Worm (Caenorhabditis elegans) whole organism, young adult: ENCODE measurements around the gene clec-166.
A peak's percentile ranks its signal among the peaks of the same experiment; 100 is the strongest.

Experiments
- B0336.3 ChIP-seq: fragments of 200-800 bp; sonication (Bioruptor generic); IDR thresholded peaks from 2 replicates; pipeline ENCODE4 v1.3.6; 2022; ENCODE audit warnings: missing genetic modification characterization, missing compliant biosample characterization
- C17E4.6 ChIP-seq: fragments of 200-800 bp; sonication (Bioruptor generic); IDR thresholded peaks from 2 replicates; pipeline ENCODE4 v1.3.6; 2022; ENCODE audit warnings: missing genetic modification reagents, missing genetic modification characterization, missing compliant biosample characterization
- D2030.7 ChIP-seq: fragments of 200-800 bp; sonication (Bioruptor generic); IDR thresholded peaks from 2 replicates; pipeline ENCODE4 v1.3.6; 2022; ENCODE audit warnings: missing genetic modification reagents, missing genetic modification characterization, missing compliant biosample characterization
- F23B12.7 ChIP-seq: sonication (generic microtip); optimal IDR thresholded peaks from 2 replicates; lab custom pipeline; 2017; ENCODE audit warnings: missing genetic modification characterization, mild to moderate bottlenecking, missing compliant biosample characterization, antibody characterized with exemption, moderate library complexity; ENCODE audit not compliant: insufficient read depth
- F52B5.7 ChIP-seq: sonication (generic microtip); optimal IDR thresholded peaks from 2 replicates; lab custom pipeline; 2016; ENCODE audit warnings: mild to moderate bottlenecking, missing genetic modification characterization, missing compliant biosample characterization
- F57C9.4 ChIP-seq: sonication (generic microtip); optimal IDR thresholded peaks from 2 replicates; lab custom pipeline; 2017; ENCODE audit warnings: mild to moderate bottlenecking, missing genetic modification characterization, missing compliant biosample characterization
- K11D2.4 ChIP-seq: fragments of 200-800 bp; sonication (Bioruptor generic); IDR thresholded peaks from 2 replicates; pipeline ENCODE4 v1.3.6; 2022; ENCODE audit warnings: missing genetic modification reagents, missing genetic modification characterization, missing compliant biosample characterization
- Y79H2A.3 ChIP-seq: fragments of 200-800 bp; sonication (Bioruptor generic); conservative IDR thresholded peaks from 2 replicates; pipeline ENCODE4 v1.3.6; 2022; ENCODE audit warnings: missing genetic modification reagents, missing genetic modification characterization, missing compliant biosample characterization
- ZK185.1 ChIP-seq: sonication (generic microtip); optimal IDR thresholded peaks from 2 replicates; lab custom pipeline; 2016; ENCODE audit warnings: mild to moderate bottlenecking, missing genetic modification characterization, missing compliant biosample characterization; ENCODE audit not compliant: poor library complexity, severe bottlenecking
- akir-1 ChIP-seq: fragments of 200-800 bp; sonication (Bioruptor generic); optimal IDR thresholded peaks from 2 replicates; lab custom pipeline; 2018; ENCODE audit warnings: mild to moderate bottlenecking, missing genetic modification characterization, moderate library complexity, missing compliant biosample characterization
- cebp-1 ChIP-seq, 2 experiments: fragments of 200-800 bp in 1 of 2; sonication (Bioruptor generic) in 1 of 2; sonication (generic microtip) in 1 of 2; IDR thresholded peaks in 1 of 2; optimal IDR thresholded peaks in 1 of 2; 2 replicates each; pipeline versions ENCODE4 v1.3.6 to Lab custom; 2017 to 2022; ENCODE audit warnings: missing compliant biosample characterization in 2 of 2, missing genetic modification characterization in 2 of 2, mild to moderate bottlenecking in 1 of 2, missing genetic modification reagents in 1 of 2, moderate library complexity in 1 of 2
- ceh-27 ChIP-seq: fragments of 200-800 bp; sonication (Bioruptor generic); optimal IDR thresholded peaks from 2 replicates; lab custom pipeline; 2018; ENCODE audit warnings: mild to moderate bottlenecking, missing genetic modification characterization, moderate library complexity, missing compliant biosample characterization
- ceh-79 ChIP-seq: sonication (generic microtip); optimal IDR thresholded peaks from 2 replicates; lab custom pipeline; 2017; ENCODE audit warnings: mild to moderate bottlenecking, missing genetic modification characterization, missing compliant biosample characterization
- chd-7 ChIP-seq: sonication (generic microtip); optimal IDR thresholded peaks from 2 replicates; lab custom pipeline; 2016; ENCODE audit warnings: mild to moderate bottlenecking, missing genetic modification characterization, moderate library complexity, missing compliant biosample characterization
- dpff-1 ChIP-seq: sonication (generic microtip); optimal IDR thresholded peaks from 2 replicates; lab custom pipeline; 2017; ENCODE audit warnings: mild to moderate bottlenecking, missing genetic modification characterization, missing compliant biosample characterization
- ets-4 ChIP-seq: fragments of 200-800 bp; sonication (Bioruptor generic); optimal IDR thresholded peaks from 2 replicates; lab custom pipeline; 2018; ENCODE audit warnings: mild to moderate bottlenecking, missing genetic modification characterization, missing compliant biosample characterization
- fkh-3 ChIP-seq: sonication (generic microtip); optimal IDR thresholded peaks from 2 replicates; lab custom pipeline; 2016; ENCODE audit warnings: mild to moderate bottlenecking, missing genetic modification characterization, missing compliant biosample characterization
- him-1 ChIP-seq: sonication (generic microtip); optimal IDR thresholded peaks from 2 replicates; lab custom pipeline; 2016; ENCODE audit warnings: missing genotype, missing genetic modification reagents, missing genetic modification characterization, missing compliant biosample characterization
- hlh-12 ChIP-seq: sonication (generic microtip); optimal IDR thresholded peaks from 2 replicates; lab custom pipeline; 2016; ENCODE audit warnings: missing genetic modification characterization, missing compliant biosample characterization
- hlh-26 ChIP-seq: fragments of 200-800 bp; sonication (Bioruptor generic); conservative IDR thresholded peaks from 2 replicates; pipeline ENCODE4 v1.3.6; 2022; ENCODE audit warnings: missing genetic modification reagents, missing genetic modification characterization, missing compliant biosample characterization
- hmg-1.2 ChIP-seq: fragments of 200-800 bp; sonication (Bioruptor generic); IDR thresholded peaks from 2 replicates; pipeline ENCODE4 v1.3.6; 2022; ENCODE audit warnings: missing genetic modification reagents, missing genetic modification characterization, missing compliant biosample characterization
- madf-10 ChIP-seq: sonication (generic microtip); optimal IDR thresholded peaks from 2 replicates; lab custom pipeline; 2016; ENCODE audit warnings: mild to moderate bottlenecking, missing genetic modification characterization, missing compliant biosample characterization
- madf-3 ChIP-seq: fragments of 200-800 bp; sonication (Bioruptor generic); IDR thresholded peaks from 2 replicates; pipeline ENCODE4 v1.3.6; 2022; ENCODE audit warnings: missing genetic modification reagents, missing genetic modification characterization, missing compliant biosample characterization
- mel-28 ChIP-seq: sonication (generic microtip); optimal IDR thresholded peaks from 2 replicates; lab custom pipeline; 2016; ENCODE audit warnings: borderline replicate concordance, mild to moderate bottlenecking, missing genetic modification characterization, missing compliant biosample characterization
- mes-4 ChIP-seq: sonication (generic microtip); optimal IDR thresholded peaks from 2 replicates; lab custom pipeline; 2016; ENCODE audit warnings: missing genotype, missing genetic modification characterization, missing compliant biosample characterization
- nfya-1 ChIP-seq: sonication (generic microtip); optimal IDR thresholded peaks from 2 replicates; lab custom pipeline; 2017; ENCODE audit warnings: antibody characterized with exemption, missing compliant biosample characterization, missing genetic modification characterization, borderline replicate concordance; ENCODE audit not compliant: insufficient read depth
- nhr-80 ChIP-seq: sonication (generic microtip); optimal IDR thresholded peaks from 2 replicates; lab custom pipeline; 2016; ENCODE audit warnings: missing genetic modification characterization, missing compliant biosample characterization
- pha-4 ChIP-seq: fragments of 150-350 bp; sonication (generic microtip); optimal IDR thresholded peaks from 2 replicates; lab custom pipeline; 2014; ENCODE audit warnings: missing biosample characterization, missing genetic modification reagents, missing genetic modification characterization
- repo-1 ChIP-seq: sonication (generic microtip); optimal IDR thresholded peaks from 2 replicates; lab custom pipeline; 2017; ENCODE audit warnings: mild to moderate bottlenecking, missing genetic modification characterization, missing compliant biosample characterization
- sdz-38 ChIP-seq: sonication (generic microtip); optimal IDR thresholded peaks from 2 replicates; lab custom pipeline; 2016; ENCODE audit warnings: missing genotype, missing genetic modification characterization, missing compliant biosample characterization
- tbx-9 ChIP-seq: sonication (generic microtip); optimal IDR thresholded peaks from 2 replicates; lab custom pipeline; 2016; ENCODE audit warnings: borderline replicate concordance, missing genetic modification characterization, inconsistent platforms, missing compliant biosample characterization
- unc-62 ChIP-seq: fragments of 150-350 bp; optimal IDR thresholded peaks from 2 replicates; lab custom pipeline; 2014; ENCODE audit warnings: missing biosample characterization, missing genetic modification reagents, missing genetic modification characterization
- zim-3 ChIP-seq: sonication (generic microtip); optimal IDR thresholded peaks from 2 replicates; lab custom pipeline; 2017; ENCODE audit warnings: mild to moderate bottlenecking, missing genetic modification characterization, moderate library complexity, missing compliant biosample characterization
- ztf-18 ChIP-seq: sonication (generic microtip); optimal IDR thresholded peaks from 2 replicates; lab custom pipeline; 2016; ENCODE audit warnings: missing genotype, mild to moderate bottlenecking, missing genetic modification characterization, missing compliant biosample characterization
- ztf-26 ChIP-seq: sonication (generic microtip); optimal IDR thresholded peaks from 2 replicates; lab custom pipeline; 2017; ENCODE audit warnings: missing genetic modification characterization, missing compliant biosample characterization
- ztf-6 ChIP-seq: fragments of 200-800 bp; sonication (Bioruptor generic); IDR thresholded peaks from 2 replicates; pipeline ENCODE4 v1.3.6; 2022; ENCODE audit warnings: missing genetic modification reagents, missing genetic modification characterization, missing compliant biosample characterization

clec-166 gene

DNA sequence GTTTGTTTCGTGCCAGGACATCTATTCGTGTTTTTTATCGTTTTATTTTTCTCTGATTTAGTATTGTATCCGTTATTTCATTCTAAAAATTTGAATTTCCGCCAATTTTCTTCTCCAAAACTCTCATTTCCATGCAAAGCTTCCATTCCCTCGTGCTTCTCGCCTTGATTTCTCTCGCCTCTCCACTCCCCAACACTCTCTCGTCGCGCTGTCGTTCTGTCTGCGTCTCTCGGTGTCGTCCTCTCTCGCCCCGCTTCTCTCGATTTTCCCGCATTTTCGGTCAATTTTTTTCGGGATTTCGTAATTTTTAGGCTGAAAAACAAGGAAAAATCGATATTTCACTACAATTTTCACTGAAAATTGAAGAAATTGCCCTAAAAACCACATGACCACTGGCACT, 23.4 kb upstream of the clec-166 start, which contains the start of gene C09E9.1 (continued):
- TF ChIP-seq Y79H2A.3 (GFP tag; lab: Robert Waterston, UW) (no peak), chd-7 (tag; lab: Kevin White, UChicago) (no peak), D2030.7 (peak; percentile 49), him-1 (tag; lab: Kevin White, UChicago) (no peak), repo-1 (tag; lab: Kevin White, UChicago) (no peak), dpff-1 (tag; lab: Kevin White, UChicago) (no peak), pha-4 (tag; lab: Kevin White, UChicago) (peak; percentile 43), B0336.3 (GFP tag; lab: Robert Waterston, UW) (no peak), zim-3 (tag; lab: Kevin White, UChicago) (no peak)

ce11 chrIV:1266724-1267123, 15.6 kb upstream of the clec-166 start, which contains the start of gene clec-170:
Gene clec-170, plus strand, starts transcription at chrIV:1266866.
- TF ChIP-seq ztf-26 (tag; lab: Kevin White, UChicago) (no peak), mel-28 (tag; lab: Kevin White, UChicago) (no peak), hlh-26 (GFP tag; lab: Robert Waterston, UW) (no peak), nfya-1 (tag; lab: Kevin White, UChicago) (no peak), ets-4 (no peak), cebp-1 (GFP tag; IDR thresholded peaks at IDR 0.05; lab: Robert Waterston, UW) (no peak), cebp-1 (tag; optimal IDR thresholded peaks at IDR 0.05; lab: Kevin White, UChicago) (no peak), hmg-1.2 (no peak), ceh-79 (tag; lab: Kevin White, UChicago) (no peak), C17E4.6 (no peak), fkh-3 (tag; lab: Kevin White, UChicago) (no peak)

DNA sequence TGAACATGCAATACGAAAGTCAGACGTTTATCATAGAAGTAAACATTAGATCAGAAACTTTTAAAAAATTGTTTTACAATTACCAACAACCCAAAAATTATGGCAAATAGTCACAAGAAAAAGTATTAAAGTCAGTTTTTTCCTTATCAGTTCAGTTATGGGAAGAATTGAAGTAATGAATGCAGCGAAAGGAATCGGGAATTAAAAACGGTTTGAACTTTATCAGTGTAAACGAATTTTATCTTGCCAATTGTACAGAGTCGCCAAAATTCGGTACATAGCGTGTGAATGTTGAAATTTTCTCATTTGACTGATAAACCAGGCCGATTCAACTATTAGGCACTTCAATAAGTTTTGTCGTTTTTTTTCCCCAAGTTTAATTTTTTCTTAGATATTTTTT, 15.0 kb upstream of the clec-166 start:
- no peak for TF ChIP-seq madf-10 (tag; lab: Kevin White, UChicago)
- peak; percentile 82 for TF ChIP-seq nhr-80 (tag; lab: Kevin White, UChicago)

DNA sequence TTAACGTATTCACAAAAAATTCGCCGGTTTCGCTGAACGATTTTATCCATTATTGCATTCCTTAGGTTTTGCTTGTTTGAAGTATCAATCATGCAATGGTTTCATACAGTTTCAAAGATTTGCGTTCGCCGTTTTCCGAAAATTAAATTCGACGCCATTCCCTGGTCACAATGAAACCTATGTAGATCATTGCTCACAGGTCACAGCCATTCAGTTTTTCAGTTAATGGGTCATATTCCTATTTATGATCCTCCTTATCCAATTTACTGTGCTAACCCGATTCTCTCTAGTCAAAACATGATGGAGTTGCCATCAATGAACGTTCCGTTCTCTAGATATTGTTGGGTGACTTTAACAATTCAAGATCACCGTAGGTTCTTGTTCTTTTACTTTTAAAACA, 13.8 kb upstream of the clec-166 start, which contains the start of gene F38A1.13:
TSS of gene F38A1.13 (plus strand) at position 301 of the 400 bp plus-strand sequence.
- no peak for TF ChIP-seq F57C9.4 (tag; lab: Kevin White, UChicago)
- TF ChIP-seq ceh-27 = no peak
- TF ChIP-seq unc-62 = no peak
- TF ChIP-seq C17E4.6 = no peak
- no peak for TF ChIP-seq ztf-6
- no peak for TF ChIP-seq K11D2.4 (GFP tag; lab: Robert Waterston, UW)
- TF ChIP-seq chd-7 (tag; lab: Kevin White, UChicago) = no peak

DNA sequence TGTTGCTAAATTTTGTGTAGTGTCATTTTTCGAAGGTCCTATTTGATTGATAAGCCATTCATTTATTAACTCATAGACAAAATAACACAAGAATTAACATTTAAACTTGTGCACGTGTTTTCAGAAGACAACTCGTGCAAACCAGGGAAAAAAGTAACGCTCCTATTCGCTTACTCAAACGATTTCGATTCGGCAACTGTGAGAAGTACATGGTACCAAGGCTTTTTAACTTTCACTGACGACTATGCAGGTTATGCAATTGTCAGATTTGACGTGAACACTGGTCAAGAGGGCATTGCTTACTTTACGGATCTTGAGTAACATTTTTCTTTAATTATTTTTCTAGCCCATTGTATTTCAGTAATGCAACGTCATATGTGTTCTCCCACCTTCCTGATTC, 10.8 kb upstream of the clec-166 start:
- TF ChIP-seq F52B5.7 (tag; lab: Kevin White, UChicago) (no peak), akir-1 (GFP tag; lab: Kevin White, UChicago) (no peak), F23B12.7 (no peak), mes-4 (no peak)
- TF ChIP-seq, all 124 proteins: peak for 0

ce11 chrIV:1261024-1261423, 9.9 kb upstream of the clec-166 start, which contains the start of gene clec-169:
Gene clec-169, plus strand, starts transcription at chrIV:1261324.
- no peak for TF ChIP-seq tbx-9
- TF ChIP-seq cebp-1 (GFP tag; IDR thresholded peaks at IDR 0.05; lab: Robert Waterston, UW) = no peak
- TF ChIP-seq cebp-1 (tag; optimal IDR thresholded peaks at IDR 0.05; lab: Kevin White, UChicago) = no peak
- no peak for TF ChIP-seq hlh-12
- TF ChIP-seq repo-1 (tag; lab: Kevin White, UChicago) = no peak
- TF ChIP-seq ZK185.1 (tag; lab: Kevin White, UChicago) = no peak
- no peak for TF ChIP-seq madf-3 (GFP tag; lab: Robert Waterston, UW)
- TF ChIP-seq ztf-18 (tag; lab: Kevin White, UChicago) = no peak
- no peak for TF ChIP-seq sdz-38
- TF ChIP-seq, all 124 proteins: peak for 0
